Worm (Caenorhabditis elegans): Measurements from ENCODE around the gene F38A1.8.

DNA sequence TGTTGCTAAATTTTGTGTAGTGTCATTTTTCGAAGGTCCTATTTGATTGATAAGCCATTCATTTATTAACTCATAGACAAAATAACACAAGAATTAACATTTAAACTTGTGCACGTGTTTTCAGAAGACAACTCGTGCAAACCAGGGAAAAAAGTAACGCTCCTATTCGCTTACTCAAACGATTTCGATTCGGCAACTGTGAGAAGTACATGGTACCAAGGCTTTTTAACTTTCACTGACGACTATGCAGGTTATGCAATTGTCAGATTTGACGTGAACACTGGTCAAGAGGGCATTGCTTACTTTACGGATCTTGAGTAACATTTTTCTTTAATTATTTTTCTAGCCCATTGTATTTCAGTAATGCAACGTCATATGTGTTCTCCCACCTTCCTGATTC, 22.3 kb upstream of the F38A1.8 start:
- TF ChIP-seq elt-3 (tag; optimal IDR thresholded peaks at IDR 0.05) (no peak), unc-62 (GFP tag; optimal IDR thresholded peaks at IDR 0.05) (no peak)

Data from whole organism, mixed stage, embryonic.